Worm (Caenorhabditis elegans): ENCODE results near the gene srab-7.

ce11 chrV:3195814-3196213 lies 40.8 kb upstream of the srab-7 start:
- no peak for TF ChIP-seq B0310.2 (tag; optimal IDR thresholded peaks at IDR 0.05)
- no peak for TF ChIP-seq hmg-4 (GFP tag; optimal IDR thresholded peaks at IDR 0.05)
- TF ChIP-seq ama-1 (optimal IDR thresholded peaks at IDR 0.05): no peak
- TF ChIP-seq ets-7 (tag; optimal IDR thresholded peaks at IDR 0.05): no peak
- no peak for TF ChIP-seq flt-1 (GFP tag; IDR thresholded peaks at IDR 0.05)
- no peak for TF ChIP-seq sea-1 (GFP tag; conservative IDR thresholded peaks at IDR 0.05)
- TF ChIP-seq tra-4 (tag; optimal IDR thresholded peaks at IDR 0.05): no peak

Measured in whole organism, early embryonic.